Worm (Caenorhabditis elegans) whole organism, early embryonic: ENCODE results near the gene Y69A2AR.46.

Source experiments
- ama-1 ChIP-seq: fragments of 150-350 bp; optimal IDR thresholded peaks from 2 replicates; lab custom pipeline; 2014
- sea-1 ChIP-seq: fragments of 200-800 bp; sonication (Bioruptor generic); conservative IDR thresholded peaks from 2 replicates; pipeline ENCODE4 v1.3.6; 2022; ENCODE audit warnings: missing genetic modification characterization, missing compliant biosample characterization

DNA sequence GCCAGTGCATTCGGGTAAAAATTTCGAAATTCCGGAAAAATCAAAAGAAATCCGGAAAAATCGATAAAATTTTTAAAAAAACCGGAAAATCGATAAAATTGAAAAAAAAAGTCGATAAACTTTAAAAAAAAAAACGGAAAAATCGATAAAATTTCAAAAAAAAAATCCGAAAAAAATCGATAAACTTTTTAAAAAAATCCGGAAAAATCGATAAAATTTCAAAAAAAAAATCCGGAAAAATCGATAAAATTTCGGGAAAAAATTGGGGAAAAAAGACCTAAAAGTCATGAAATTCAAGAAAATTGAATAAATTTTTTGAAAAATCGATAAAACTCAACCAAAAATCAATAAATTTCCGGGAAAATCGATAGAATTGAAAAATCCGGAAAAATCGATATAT, 34.6 kb upstream of the Y69A2AR.46 start:
- TF ChIP-seq sea-1 (GFP tag; lab: Robert Waterston, UW) (no peak), ama-1 (lab: Kevin White, UChicago) (no peak)
